Worm (Caenorhabditis elegans) whole organism, young adult: Measurements from ENCODE around the gene srh-257.

ENCODE experiments used
- B0261.1 ChIP-seq: sonication (generic microtip); optimal IDR thresholded peaks from 2 replicates; lab custom pipeline; 2016; ENCODE audit warnings: mild to moderate bottlenecking, missing genetic modification characterization, moderate library complexity, missing compliant biosample characterization
- C06A6.2 ChIP-seq: fragments of 200-800 bp; sonication (Bioruptor generic); conservative IDR thresholded peaks from 2 replicates; pipeline ENCODE4 v1.3.6; 2022; ENCODE audit warnings: missing genetic modification characterization, missing compliant biosample characterization
- D2030.7 ChIP-seq: fragments of 200-800 bp; sonication (Bioruptor generic); IDR thresholded peaks from 2 replicates; pipeline ENCODE4 v1.3.6; 2022; ENCODE audit warnings: missing genetic modification reagents, missing genetic modification characterization, missing compliant biosample characterization
- F33H1.4 ChIP-seq: fragments of 200-800 bp; sonication (Bioruptor generic); IDR thresholded peaks from 2 replicates; pipeline ENCODE4 v1.3.6; 2022; ENCODE audit warnings: missing genetic modification reagents, missing genetic modification characterization, missing compliant biosample characterization
- F37B4.10 ChIP-seq: fragments of 200-800 bp; sonication (Bioruptor generic); IDR thresholded peaks from 2 replicates; pipeline ENCODE4 v1.3.6; 2022; ENCODE audit warnings: missing genetic modification characterization, missing compliant biosample characterization
- F49E8.2 ChIP-seq: sonication (generic microtip); optimal IDR thresholded peaks from 3 replicates; lab custom pipeline; 2017; ENCODE audit warnings: missing genetic modification characterization, mild to moderate bottlenecking, missing compliant biosample characterization, antibody characterized with exemption, moderate library complexity; ENCODE audit not compliant: insufficient read depth
- T26A5.8 ChIP-seq: sonication (generic microtip); optimal IDR thresholded peaks from 2 replicates; lab custom pipeline; 2016; ENCODE audit warnings: missing genetic modification characterization, missing compliant biosample characterization
- Y56A3A.18 ChIP-seq: fragments of 200-800 bp; sonication (Bioruptor generic); IDR thresholded peaks from 2 replicates; pipeline ENCODE4 v1.3.6; 2022; ENCODE audit warnings: missing genetic modification reagents, missing genetic modification characterization, missing compliant biosample characterization
- Y79H2A.3 ChIP-seq: fragments of 200-800 bp; sonication (Bioruptor generic); conservative IDR thresholded peaks from 2 replicates; pipeline ENCODE4 v1.3.6; 2022; ENCODE audit warnings: missing genetic modification reagents, missing genetic modification characterization, missing compliant biosample characterization
- Y95B8A.8 ChIP-seq: fragments of 200-800 bp; sonication (Bioruptor generic); IDR thresholded peaks from 2 replicates; pipeline ENCODE4 v1.3.6; 2022; ENCODE audit warnings: missing genetic modification reagents, missing genetic modification characterization, missing compliant biosample characterization
- aptf-2 ChIP-seq: fragments of 200-800 bp; sonication (Bioruptor generic); conservative IDR thresholded peaks from 2 replicates; pipeline ENCODE4 v1.3.6; 2022; ENCODE audit warnings: missing genetic modification reagents, missing genetic modification characterization, missing compliant biosample characterization
- attf-3 ChIP-seq: fragments of 200-800 bp; sonication (Bioruptor generic); conservative IDR thresholded peaks from 2 replicates; pipeline ENCODE4 v1.3.6; 2022; ENCODE audit warnings: missing genetic modification reagents, missing genetic modification characterization, missing compliant biosample characterization
- bed-1 ChIP-seq: fragments of 200-800 bp; sonication (Bioruptor generic); IDR thresholded peaks from 2 replicates; pipeline ENCODE4 v1.3.6; 2022; ENCODE audit warnings: missing genetic modification reagents, missing genetic modification characterization, missing compliant biosample characterization
- bed-2 ChIP-seq: fragments of 200-800 bp; sonication (Bioruptor generic); IDR thresholded peaks from 2 replicates; pipeline ENCODE4 v1.3.6; 2022; ENCODE audit warnings: missing genetic modification reagents, missing genetic modification characterization, missing compliant biosample characterization
- ccch-3 ChIP-seq: fragments of 200-800 bp; sonication (Bioruptor generic); optimal IDR thresholded peaks from 2 replicates; lab custom pipeline; 2018; ENCODE audit warnings: mild to moderate bottlenecking, missing genetic modification characterization, missing compliant biosample characterization
- ceh-58 ChIP-seq: fragments of 200-800 bp; sonication (Bioruptor generic); IDR thresholded peaks from 2 replicates; pipeline ENCODE4 v1.3.6; 2022; ENCODE audit warnings: missing genetic modification characterization, missing compliant biosample characterization
- dox-1 ChIP-seq: fragments of 200-800 bp; sonication (Bioruptor generic); IDR thresholded peaks from 2 replicates; pipeline ENCODE4 v1.3.6; 2022; ENCODE audit warnings: missing genetic modification reagents, missing genetic modification characterization, missing compliant biosample characterization
- dpff-1 ChIP-seq: sonication (generic microtip); optimal IDR thresholded peaks from 2 replicates; lab custom pipeline; 2017; ENCODE audit warnings: mild to moderate bottlenecking, missing genetic modification characterization, missing compliant biosample characterization
- dpl-1 ChIP-seq: fragments of 150-350 bp; optimal IDR thresholded peaks from 2 replicates; lab custom pipeline; 2014; ENCODE audit warnings: missing biosample characterization, missing genetic modification reagents, missing genetic modification characterization
- egl-18 ChIP-seq: fragments of 200-800 bp; sonication (Bioruptor generic); IDR thresholded peaks from 2 replicates; pipeline ENCODE4 v1.3.6; 2022; ENCODE audit warnings: missing genetic modification reagents, missing genetic modification characterization, missing compliant biosample characterization
- egl-44 ChIP-seq: fragments of 200-800 bp; sonication (Bioruptor generic); IDR thresholded peaks from 2 replicates; pipeline ENCODE4 v1.3.6; 2022; ENCODE audit warnings: missing genetic modification reagents, missing genetic modification characterization, missing compliant biosample characterization
- ets-4 ChIP-seq: fragments of 200-800 bp; sonication (Bioruptor generic); optimal IDR thresholded peaks from 2 replicates; lab custom pipeline; 2018; ENCODE audit warnings: mild to moderate bottlenecking, missing genetic modification characterization, missing compliant biosample characterization
- hlh-26 ChIP-seq: fragments of 200-800 bp; sonication (Bioruptor generic); conservative IDR thresholded peaks from 2 replicates; pipeline ENCODE4 v1.3.6; 2022; ENCODE audit warnings: missing genetic modification reagents, missing genetic modification characterization, missing compliant biosample characterization
- hmg-1.2 ChIP-seq: fragments of 200-800 bp; sonication (Bioruptor generic); IDR thresholded peaks from 2 replicates; pipeline ENCODE4 v1.3.6; 2022; ENCODE audit warnings: missing genetic modification reagents, missing genetic modification characterization, missing compliant biosample characterization
- hmg-20 ChIP-seq: fragments of 200-800 bp; sonication (Bioruptor generic); IDR thresholded peaks from 2 replicates; pipeline ENCODE4 v1.3.6; 2022; ENCODE audit warnings: missing genetic modification reagents, missing genetic modification characterization, missing compliant biosample characterization
- let-607 ChIP-seq, 2 experiments: fragments of 200-800 bp in 1 of 2; sonication (Bioruptor generic) in 1 of 2; sonication (generic microtip) in 1 of 2; optimal IDR thresholded peaks; 2 replicates each; lab custom pipeline; 2016 to 2018; ENCODE audit warnings: mild to moderate bottlenecking in 2 of 2, missing compliant biosample characterization in 2 of 2, missing genetic modification characterization in 2 of 2, moderate library complexity in 2 of 2, missing genotype in 1 of 2
- lin-35 ChIP-seq, 3 experiments: fragments of 150-350 bp in 2 of 3; sonication (generic microtip) in 1 of 3; optimal IDR thresholded peaks; 2 replicates each; lab custom pipeline; 2014 to 2018; ENCODE audit warnings: missing biosample characterization in 3 of 3, missing genetic modification characterization in 3 of 3, missing genetic modification reagents in 3 of 3
- lsl-1 ChIP-seq: fragments of 200-800 bp; sonication (Bioruptor generic); optimal IDR thresholded peaks from 2 replicates; lab custom pipeline; 2018; ENCODE audit warnings: mild to moderate bottlenecking, missing genetic modification characterization, moderate library complexity, missing compliant biosample characterization
- lsy-27 ChIP-seq: sonication (generic microtip); optimal IDR thresholded peaks from 2 replicates; lab custom pipeline; 2017; ENCODE audit warnings: missing genetic modification characterization, mild to moderate bottlenecking, missing compliant biosample characterization, antibody characterized with exemption, missing genotype, borderline replicate concordance; ENCODE audit not compliant: insufficient read depth
- madf-3 ChIP-seq: fragments of 200-800 bp; sonication (Bioruptor generic); IDR thresholded peaks from 2 replicates; pipeline ENCODE4 v1.3.6; 2022; ENCODE audit warnings: missing genetic modification reagents, missing genetic modification characterization, missing compliant biosample characterization
- mcd-1 ChIP-seq: fragments of 200-800 bp; sonication (Bioruptor generic); IDR thresholded peaks from 2 replicates; pipeline ENCODE4 v1.3.6; 2022; ENCODE audit warnings: missing genetic modification reagents, missing genetic modification characterization, missing compliant biosample characterization
- nfyb-1 ChIP-seq: fragments of 200-800 bp; sonication (Bioruptor generic); IDR thresholded peaks from 2 replicates; pipeline ENCODE4 v1.3.6; 2022; ENCODE audit warnings: missing genetic modification reagents, missing genetic modification characterization, missing compliant biosample characterization
- nhr-80 ChIP-seq: sonication (generic microtip); optimal IDR thresholded peaks from 2 replicates; lab custom pipeline; 2016; ENCODE audit warnings: missing genetic modification characterization, missing compliant biosample characterization
- nhr-90 ChIP-seq: sonication (generic microtip); optimal IDR thresholded peaks from 2 replicates; lab custom pipeline; 2016; ENCODE audit warnings: missing genotype, mild to moderate bottlenecking, missing genetic modification characterization, missing compliant biosample characterization
- pha-4 ChIP-seq: fragments of 150-350 bp; sonication (generic microtip); optimal IDR thresholded peaks from 2 replicates; lab custom pipeline; 2014; ENCODE audit warnings: missing biosample characterization, missing genetic modification reagents, missing genetic modification characterization
- rcor-1 ChIP-seq: fragments of 200-800 bp; sonication (Bioruptor generic); IDR thresholded peaks from 2 replicates; pipeline ENCODE4 v1.3.6; 2022; ENCODE audit warnings: missing genetic modification reagents, missing genetic modification characterization, missing compliant biosample characterization
- rec-8 ChIP-seq, 2 experiments: sonication (generic microtip); optimal IDR thresholded peaks; 2 replicates each; lab custom pipeline; 2016; ENCODE audit warnings: mild to moderate bottlenecking in 2 of 2, missing genetic modification characterization in 2 of 2, missing genetic modification reagents in 2 of 2, missing genotype in 2 of 2, missing biosample characterization in 1 of 2, missing compliant biosample characterization in 1 of 2, moderate library complexity in 1 of 2
- rpc-1 ChIP-seq, 2 experiments: fragments of 150-350 bp in 1 of 2; sonication (generic microtip) in 1 of 2; optimal IDR thresholded peaks; 2 replicates each; lab custom pipeline; 2014 to 2018; ENCODE audit warnings: missing biosample characterization in 1 of 2, missing genetic modification characterization in 1 of 2, missing genetic modification reagents in 1 of 2, missing genotype in 1 of 2
- sea-2 ChIP-seq: fragments of 200-800 bp; sonication (Bioruptor generic); IDR thresholded peaks from 2 replicates; pipeline ENCODE4 v1.3.6; 2022; ENCODE audit warnings: missing genetic modification characterization, missing compliant biosample characterization
- tbp1 ChIP-seq: fragments of 200-800 bp; sonication (Bioruptor generic); optimal IDR thresholded peaks from 2 replicates; lab custom pipeline; 2018; ENCODE audit warnings: mild to moderate bottlenecking, missing genetic modification characterization, missing compliant biosample characterization
- zim-3 ChIP-seq: sonication (generic microtip); optimal IDR thresholded peaks from 2 replicates; lab custom pipeline; 2017; ENCODE audit warnings: mild to moderate bottlenecking, missing genetic modification characterization, moderate library complexity, missing compliant biosample characterization
- ztf-22 ChIP-seq: fragments of 200-800 bp; sonication (Bioruptor generic); optimal IDR thresholded peaks from 2 replicates; lab custom pipeline; 2018; ENCODE audit warnings: mild to moderate bottlenecking, missing genetic modification characterization, moderate library complexity, missing compliant biosample characterization
- ztf-25 ChIP-seq: fragments of 200-800 bp; sonication (Bioruptor generic); IDR thresholded peaks from 2 replicates; pipeline ENCODE4 v1.3.6; 2022; ENCODE audit warnings: missing genetic modification reagents, missing genetic modification characterization, missing compliant biosample characterization
- ztf-26 ChIP-seq: sonication (generic microtip); optimal IDR thresholded peaks from 2 replicates; lab custom pipeline; 2017; ENCODE audit warnings: missing genetic modification characterization, missing compliant biosample characterization
- ztf-3 ChIP-seq: fragments of 200-800 bp; sonication (Bioruptor generic); optimal IDR thresholded peaks from 2 replicates; lab custom pipeline; 2018; ENCODE audit warnings: mild to moderate bottlenecking, missing genetic modification characterization, missing compliant biosample characterization

Gene srh-257

ce11 chrV:15448865-15449264 lies 41.8 kb downstream of the srh-257 start, which contains the start of gene T26H5.14:
TSS of gene T26H5.14 (plus strand) at chrV:15449165.
- no peak for TF ChIP-seq lsl-1 (GFP tag; lab: Kevin White, UChicago)
- no peak for TF ChIP-seq madf-3
- TF ChIP-seq pha-4 (tag; lab: Kevin White, UChicago) = no peak
- no peak for TF ChIP-seq nhr-90 (tag; lab: Kevin White, UChicago)
- no peak for TF ChIP-seq tbp1 (GFP tag; lab: Kevin White, UChicago)
- TF ChIP-seq T26A5.8 (tag; lab: Kevin White, UChicago) = no peak
- TF ChIP-seq Y95B8A.8 (GFP tag; lab: Robert Waterston, UW) = no peak
- no peak for TF ChIP-seq rcor-1 (GFP tag; lab: Robert Waterston, UW)
- no peak for TF ChIP-seq ccch-3 (GFP tag; lab: Kevin White, UChicago)
- no peak for TF ChIP-seq F33H1.4 (GFP tag; lab: Robert Waterston, UW)
- no peak for TF ChIP-seq F37B4.10 (GFP tag; lab: Robert Waterston, UW)
- TF ChIP-seq mcd-1 = no peak
- TF ChIP-seq hmg-20 (GFP tag; lab: Robert Waterston, UW) = no peak
- no peak for TF ChIP-seq attf-3 (GFP tag; lab: Robert Waterston, UW)
- no peak for TF ChIP-seq F49E8.2
- TF ChIP-seq bed-2 = no peak
- no peak for TF ChIP-seq dpff-1 (tag; lab: Kevin White, UChicago)
- TF ChIP-seq nhr-80 = no peak
- TF ChIP-seq rec-8 (tag; optimal IDR thresholded peaks at IDR 0.05; lab: Kevin White, UChicago) = no peak

- TF ChIP-seq aptf-2 (GFP tag; lab: Robert Waterston, UW) (no peak), lsy-27 (tag; lab: Kevin White, UChicago) (no peak), ets-4 (GFP tag; lab: Kevin White, UChicago) (no peak), C06A6.2 (GFP tag; lab: Robert Waterston, UW) (no peak), sea-2 (GFP tag; lab: Robert Waterston, UW) (no peak), bed-1 (GFP tag; lab: Robert Waterston, UW) (no peak)
These were observed 44.4 kb downstream of the srh-257 start, which contains the start of gene srw-33 for ce11 chrV:15451421-15451820. TSS of gene srw-33 (minus strand) at chrV:15451521.

- TF ChIP-seq Y79H2A.3 (GFP tag; lab: Robert Waterston, UW) (no peak), egl-44 (GFP tag; lab: Robert Waterston, UW) (peak; percentile 67; the same call in 1 of the 2 replicates), egl-18 (GFP tag; lab: Robert Waterston, UW) (0 out of 2 replicates have a peak, but pooled peaks have one; percentile 59), ceh-58 (GFP tag; lab: Robert Waterston, UW) (no peak; the same call in 1 of the 2 replicates), ztf-25 (GFP tag; lab: Robert Waterston, UW) (0 out of 2 replicates have a peak, but pooled peaks have one; percentile 49), D2030.7 (peak; percentile 80), ztf-26 (tag; lab: Kevin White, UChicago) (no peak), hmg-1.2 (GFP tag; lab: Robert Waterston, UW) (peak; percentile 49), dox-1 (GFP tag; lab: Robert Waterston, UW) (peak; percentile 43; the same call in 1 of the 2 replicates), hlh-26 (GFP tag; lab: Robert Waterston, UW) (no peak), pha-4 (tag; lab: Kevin White, UChicago) (no peak), C06A6.2 (GFP tag; lab: Robert Waterston, UW) (no peak), ztf-3 (GFP tag; lab: Kevin White, UChicago) (no peak), let-607 (tag; optimal IDR thresholded peaks at IDR 0.05; lab: Kevin White, UChicago) (no peak), F49E8.2 (no peak), zim-3 (tag; lab: Kevin White, UChicago) (no peak), dpl-1 (GFP tag; lab: Kevin White, UChicago) (no peak), lin-35 (GFP tag; optimal IDR thresholded peaks at IDR 0.05; lab: Kevin White, UChicago) (no peak), hmg-20 (GFP tag; lab: Robert Waterston, UW) (0 out of 2 replicates have a peak, but pooled peaks have one; percentile 20), nhr-90 (tag; lab: Kevin White, UChicago) (peak; percentile 23), ztf-22 (GFP tag; lab: Kevin White, UChicago) (no peak), nfyb-1 (GFP tag; lab: Robert Waterston, UW) (no peak), B0261.1 (tag; lab: Kevin White, UChicago) (peak; percentile 67), Y56A3A.18 (GFP tag; lab: Robert Waterston, UW) (peak; percentile 69; the same call in 1 of the 2 replicates), rpc-1 (optimal IDR thresholded peaks at IDR 0.05; lab: Kevin White, UChicago) (peak; percentile 60), rpc-1 (tag; optimal IDR thresholded peaks at IDR 0.05; lab: Kevin White, UChicago) (peak; percentile 78)
These were observed 47.3 kb downstream of the srh-257 start for ce11 chrV:15454322-15454721.
